Worm (Caenorhabditis elegans) whole organism, dauer: ENCODE data around the gene K02E2.7.

ENCODE experiments used
- unc-62 ChIP-seq: sonication (generic microtip); optimal IDR thresholded peaks from 2 replicates; lab custom pipeline; 2017; ENCODE audit warnings: missing biosample characterization, missing genetic modification reagents, missing genetic modification characterization

Gene K02E2.7

DNA sequence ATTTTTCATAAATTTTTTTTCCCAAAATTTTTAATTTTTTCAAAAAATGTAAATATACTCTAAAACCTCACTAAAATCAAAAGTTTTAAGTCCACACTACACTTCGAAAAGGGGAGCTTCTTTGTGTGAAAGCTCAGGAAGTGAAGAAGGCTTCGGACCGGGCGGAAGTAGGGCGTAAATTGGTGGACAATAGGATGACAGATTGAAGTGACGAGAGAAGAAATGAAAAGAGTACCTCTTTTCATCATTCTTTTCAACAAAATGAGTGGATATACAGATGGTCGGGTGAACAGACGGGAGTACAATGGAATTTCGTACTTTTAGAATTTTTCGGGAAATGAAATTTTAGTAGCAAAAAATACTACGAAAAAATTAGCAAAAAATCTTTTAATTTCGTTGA, 48.0 kb downstream of the K02E2.7 start:
- no peak for TF ChIP-seq unc-62 (GFP tag; lab: Kevin White, UChicago)

DNA sequence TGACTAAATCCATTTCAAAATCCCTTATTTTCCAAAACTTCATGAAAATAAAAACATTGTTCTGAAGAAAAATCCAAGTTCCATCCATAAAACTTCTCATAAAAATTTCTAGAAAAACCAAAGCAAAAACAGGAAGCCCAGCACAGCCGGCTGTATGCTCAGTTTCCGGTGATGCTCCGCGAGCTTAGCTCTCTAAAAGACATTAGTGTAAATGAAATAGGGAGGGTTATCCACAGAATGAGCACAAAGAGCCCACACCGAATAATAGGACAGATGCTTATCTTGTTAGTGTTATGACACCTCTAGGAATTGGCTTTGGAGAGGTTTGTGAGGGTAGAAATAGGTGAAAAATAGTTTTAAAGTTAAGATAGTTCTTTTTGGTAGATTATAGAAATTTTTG, 48.8 kb downstream of the K02E2.7 start:
- no peak for TF ChIP-seq unc-62 (GFP tag; lab: Kevin White, UChicago)

DNA sequence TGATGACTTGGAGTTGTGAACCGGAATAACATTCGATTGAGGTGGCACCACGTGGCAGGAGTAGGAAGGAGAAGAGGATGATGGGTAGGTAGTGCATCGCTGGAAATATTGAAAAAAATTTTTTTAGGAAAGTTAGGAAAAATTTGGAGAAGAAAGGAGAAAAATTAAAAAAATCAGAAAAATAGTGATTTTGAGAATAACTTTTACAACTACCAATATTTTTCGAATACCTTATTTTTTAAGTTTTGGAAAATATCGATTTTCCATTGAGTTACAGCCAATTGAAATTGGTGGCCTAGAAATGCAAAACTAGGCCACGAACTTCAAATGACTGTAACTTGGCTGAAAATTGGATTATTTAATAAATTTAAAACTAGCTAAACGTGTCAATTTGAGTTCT, 51.6 kb downstream of the K02E2.7 start, which contains the start of gene Y38H6A.5:
TSS of gene Y38H6A.5 (minus strand) at position 101 of the 400 bp plus-strand sequence.
- TF ChIP-seq unc-62 (GFP tag; lab: Kevin White, UChicago), result no peak
